Fruit fly (Drosophila melanogaster): ENCODE data around the gene Sec16.

Gene Sec16

dm6 chrX:12547657-12548056 is 48.2 kb upstream of the Sec16 start (continued):
- no peak for TF ChIP-seq CG9437 (GFP tag; optimal IDR thresholded peaks at IDR 0.05)
- peak; percentile 2 for TF ChIP-seq CG17802 (tag; optimal IDR thresholded peaks at IDR 0.05)
- TF ChIP-seq hbn (GFP tag; IDR thresholded peaks at IDR 0.05; ENCODE audit: partially characterized antibody): no peak
- no peak for TF ChIP-seq CTCF (GFP tag; optimal IDR thresholded peaks at IDR 0.05)
- no peak for TF ChIP-seq Dad (GFP tag; optimal IDR thresholded peaks at IDR 0.05)
- no peak for TF ChIP-seq insv (GFP tag; optimal IDR thresholded peaks at IDR 0.05)
- peak; percentile 47 for TF ChIP-seq NfI (GFP tag; optimal IDR thresholded peaks at IDR 0.05)
- no peak for TF ChIP-seq ERR (GFP tag; optimal IDR thresholded peaks at IDR 0.05)
- TF ChIP-seq CG13894 (tag; optimal IDR thresholded peaks at IDR 0.05): no peak
- TF ChIP-seq Bteb2 (GFP tag; optimal IDR thresholded peaks at IDR 0.05): no peak
- no peak for TF ChIP-seq MESR4 (GFP tag; optimal IDR thresholded peaks at IDR 0.05)
- TF ChIP-seq CG11456 (GFP tag; IDR thresholded peaks at IDR 0.05): no peak
- TF ChIP-seq gt (GFP tag; IDR thresholded peaks at IDR 0.05): no peak
- TF ChIP-seq Ets65A (GFP tag): peak; percentile 89
- TF ChIP-seq CG43689 (GFP tag; IDR thresholded peaks at IDR 0.05): no peak
- no peak for TF ChIP-seq CG12744 (GFP tag; optimal IDR thresholded peaks at IDR 0.05)
- TF ChIP-seq Rx (GFP tag; IDR thresholded peaks at IDR 0.05): no peak
- no peak for TF ChIP-seq CG9727 (GFP tag; optimal IDR thresholded peaks at IDR 0.05)
- TF ChIP-seq repo (GFP tag; optimal IDR thresholded peaks at IDR 0.05): no peak
- no peak for TF ChIP-seq CG13775 (GFP tag; optimal IDR thresholded peaks at IDR 0.05)
- peak; percentile 33 for TF ChIP-seq scrt (GFP tag; optimal IDR thresholded peaks at IDR 0.05)
- TF ChIP-seq jing (GFP tag; optimal IDR thresholded peaks at IDR 0.05): no peak
- TF ChIP-seq Oaz (GFP tag; IDR thresholded peaks at IDR 0.05): no peak
- no peak for TF ChIP-seq TFAM (GFP tag; optimal IDR thresholded peaks at IDR 0.05)
- no peak for TF ChIP-seq oc (tag; optimal IDR thresholded peaks at IDR 0.05)
- no peak for TF ChIP-seq CG14441 (GFP tag; IDR thresholded peaks at IDR 0.05)
- peak; percentile 16 to 53 for TF ChIP-seq chif (GFP tag; optimal IDR thresholded peaks at IDR 0.05)
- TF ChIP-seq tna (GFP tag; IDR thresholded peaks at IDR 0.05; ENCODE audit: partially characterized antibody): no peak
- no peak for TF ChIP-seq CG8281 (tag; optimal IDR thresholded peaks at IDR 0.05)
- TF ChIP-seq Optix (GFP tag; IDR thresholded peaks at IDR 0.05): no peak
- TF ChIP-seq NK7.1 (GFP tag; optimal IDR thresholded peaks at IDR 0.05): no peak
- TF ChIP-seq ap (GFP tag; IDR thresholded peaks at IDR 0.05): no peak
- TF ChIP-seq Pdp1 (GFP tag; optimal IDR thresholded peaks at IDR 0.05): no peak
- TF ChIP-seq Sox100B (GFP tag; optimal IDR thresholded peaks at IDR 0.05): peak; percentile 0
- peak; percentile 49 for TF ChIP-seq CG13296 (GFP tag; optimal IDR thresholded peaks at IDR 0.05)
- TF ChIP-seq CG4820 (GFP tag; optimal IDR thresholded peaks at IDR 0.05): no peak
- TF ChIP-seq CG11695 (GFP tag; IDR thresholded peaks at IDR 0.05): no peak
- TF ChIP-seq so (GFP tag; IDR thresholded peaks at IDR 0.05): peak; percentile 29; the same call in 1 of the 3 replicates
- no peak for TF ChIP-seq exex (tag; optimal IDR thresholded peaks at IDR 0.05)
- TF ChIP-seq CG6683 (GFP tag; optimal IDR thresholded peaks at IDR 0.05): no peak
- TF ChIP-seq sim (GFP tag; IDR thresholded peaks at IDR 0.05): no peak
- no peak for TF ChIP-seq CG3995 (GFP tag; optimal IDR thresholded peaks at IDR 0.05)
- TF ChIP-seq CG12391 (tag; optimal IDR thresholded peaks at IDR 0.05): no peak
- TF ChIP-seq CG1647 (GFP tag; optimal IDR thresholded peaks at IDR 0.05): no peak
- TF ChIP-seq CG10654 (GFP tag; optimal IDR thresholded peaks at IDR 0.05): no peak
- TF ChIP-seq esg (GFP tag; conservative IDR thresholded peaks at IDR 0.05): no peak; the same call in 1 of the 2 replicates
- TF ChIP-seq slou (GFP tag; optimal IDR thresholded peaks at IDR 0.05): no peak
- TF ChIP-seq CG14710 (tag; optimal IDR thresholded peaks at IDR 0.05): no peak
- TF ChIP-seq CG10979 (tag; optimal IDR thresholded peaks at IDR 0.05): peak; percentile 6
- TF ChIP-seq Dip2 (GFP tag; IDR thresholded peaks at IDR 0.05): no peak
- TF ChIP-seq gfzf (GFP tag; optimal IDR thresholded peaks at IDR 0.05): no peak
- no peak for TF ChIP-seq cato (GFP tag; optimal IDR thresholded peaks at IDR 0.05; ENCODE audit: borderline replicate concordance)
- no peak for TF ChIP-seq CG12104 (GFP tag; optimal IDR thresholded peaks at IDR 0.05)
